Fruit fly (Drosophila melanogaster) whole organism, prepupa: Measurements from ENCODE around the gene Rga.

Experiments used
- Blimp-1 ChIP-seq: fragments of 200-800 bp; sonication (Bioruptor generic); optimal IDR thresholded peaks from 3 replicates; lab custom pipeline; 2017; ENCODE audit warnings: missing biosample characterization, missing genetic modification characterization, mild to moderate bottlenecking, moderate library complexity, missing genetic modification reagents
- CG10631 ChIP-seq: fragments of 200-800 bp; sonication (Bioruptor generic); optimal IDR thresholded peaks from 2 replicates; lab custom pipeline; 2016; ENCODE audit warnings: missing biosample characterization, missing genetic modification characterization
- CG10669 ChIP-seq: fragments of 200-800 bp; sonication (Bioruptor generic); optimal IDR thresholded peaks from 3 replicates; lab custom pipeline; 2018; ENCODE audit warnings: missing biosample characterization, mild to moderate bottlenecking, missing genetic modification characterization, moderate library complexity
- CG11294 ChIP-seq: fragments of 200-800 bp; sonication (Bioruptor generic); IDR thresholded peaks from 2 replicates; pipeline ENCODE4 v1.3.6; 2022; ENCODE audit warnings: missing biosample characterization, missing genetic modification characterization
- CG11762 ChIP-seq: fragments of 200-800 bp; sonication (Bioruptor generic); optimal IDR thresholded peaks from 3 replicates; lab custom pipeline; 2016; ENCODE audit warnings: missing biosample characterization, missing genetic modification characterization; ENCODE audit not compliant: insufficient read depth
- CG11902 ChIP-seq: fragments of 200-800 bp; sonication (Bioruptor generic); optimal IDR thresholded peaks from 3 replicates; lab custom pipeline; 2016; ENCODE audit warnings: missing biosample characterization, missing genetic modification characterization
- CG15336 ChIP-seq: fragments of 200-800 bp; sonication (Bioruptor generic); IDR thresholded peaks from 2 replicates; pipeline ENCODE4 v1.3.6; 2022; ENCODE audit warnings: missing biosample characterization, missing genetic modification characterization
- CG16779 ChIP-seq: fragments of 200-800 bp; sonication (Bioruptor generic); optimal IDR thresholded peaks from 3 replicates; lab custom pipeline; 2017; ENCODE audit warnings: missing biosample characterization, mild to moderate bottlenecking, missing genetic modification characterization
- CG3032 ChIP-seq: fragments of 200-800 bp; optimal IDR thresholded peaks from 2 replicates; lab custom pipeline; 2019; ENCODE audit warnings: missing biosample characterization, mild to moderate bottlenecking, missing genetic modification characterization, moderate library complexity
- CG31627 ChIP-seq: fragments of 200-800 bp; sonication (Bioruptor generic); optimal IDR thresholded peaks from 3 replicates; lab custom pipeline; 2016; ENCODE audit warnings: missing biosample characterization, missing genetic modification characterization
- CG32006 ChIP-seq: fragments of 200-800 bp; sonication (Bioruptor generic); optimal IDR thresholded peaks from 3 replicates; lab custom pipeline; 2017; ENCODE audit warnings: missing biosample characterization, mild to moderate bottlenecking, missing genetic modification characterization
- CG3919 ChIP-seq: fragments of 200-800 bp; sonication (Bioruptor generic); optimal IDR thresholded peaks from 3 replicates; lab custom pipeline; 2016; ENCODE audit warnings: missing biosample characterization, missing genetic modification characterization
- CG4318 ChIP-seq: fragments of 200-800 bp; sonication (Bioruptor generic); optimal IDR thresholded peaks from 3 replicates; lab custom pipeline; 2017; ENCODE audit warnings: missing biosample characterization, mild to moderate bottlenecking, missing genetic modification characterization
- CG6163 ChIP-seq: fragments of 200-800 bp; sonication (Bioruptor generic); IDR thresholded peaks from 3 replicates; pipeline ENCODE4 v1.3.6; 2022; ENCODE audit warnings: missing biosample characterization, missing genetic modification characterization
- CG6276 ChIP-seq: fragments of 200-800 bp; sonication (Bioruptor generic); optimal IDR thresholded peaks from 2 replicates; lab custom pipeline; 2017; ENCODE audit warnings: missing biosample characterization, mild to moderate bottlenecking, missing genetic modification characterization
- CG6792 ChIP-seq: fragments of 200-800 bp; sonication (Bioruptor generic); optimal IDR thresholded peaks from 3 replicates; lab custom pipeline; 2016; ENCODE audit warnings: missing biosample characterization, missing genetic modification characterization
- CG6808 ChIP-seq: fragments of 200-800 bp; sonication (Bioruptor generic); optimal IDR thresholded peaks from 3 replicates; lab custom pipeline; 2017; ENCODE audit warnings: missing biosample characterization, missing genetic modification characterization, mild to moderate bottlenecking, moderate library complexity, missing genetic modification reagents
- CG6854 ChIP-seq: fragments of 200-800 bp; sonication (Bioruptor generic); optimal IDR thresholded peaks from 2 replicates; lab custom pipeline; 2017; ENCODE audit warnings: missing biosample characterization, mild to moderate bottlenecking, missing genetic modification characterization
- CG8119 ChIP-seq: fragments of 200-800 bp; sonication (Bioruptor generic); IDR thresholded peaks from 3 replicates; pipeline ENCODE4 v1.3.6; 2022; ENCODE audit warnings: missing biosample characterization, missing genetic modification characterization
- CG8319 ChIP-seq: fragments of 200-800 bp; sonication (Bioruptor generic); optimal IDR thresholded peaks from 3 replicates; lab custom pipeline; 2016; ENCODE audit warnings: missing biosample characterization, missing genetic modification characterization
- CG8632 ChIP-seq: fragments of 200-800 bp; sonication (Bioruptor generic); optimal IDR thresholded peaks from 3 replicates; lab custom pipeline; 2016; ENCODE audit warnings: missing biosample characterization, missing genetic modification characterization
- CG9139 ChIP-seq: fragments of 200-800 bp; sonication (Bioruptor generic); optimal IDR thresholded peaks from 3 replicates; lab custom pipeline; 2017; ENCODE audit warnings: missing biosample characterization, mild to moderate bottlenecking, missing genetic modification characterization
- Eip75B ChIP-seq: fragments of 200-800 bp; sonication (Bioruptor generic); optimal IDR thresholded peaks from 3 replicates; lab custom pipeline; 2016; ENCODE audit warnings: missing biosample characterization, missing genetic modification characterization
- Eip78C ChIP-seq: fragments of 200-800 bp; sonication (Bioruptor generic); peaks from one replicate; lab custom pipeline; 2016; ENCODE audit warnings: missing biosample characterization, missing genetic modification characterization
- Eip93F ChIP-seq: fragments of 200-800 bp; sonication (Bioruptor generic); optimal IDR thresholded peaks from 2 replicates; lab custom pipeline; 2016; ENCODE audit warnings: missing biosample characterization, mild to moderate bottlenecking, missing genetic modification characterization
- Ets96B ChIP-seq: fragments of 200-800 bp; optimal IDR thresholded peaks from 2 replicates; lab custom pipeline; 2019; ENCODE audit warnings: missing biosample characterization, mild to moderate bottlenecking, missing genetic modification characterization, moderate library complexity
- Lpt ChIP-seq: fragments of 200-800 bp; sonication (Bioruptor generic); optimal IDR thresholded peaks from 3 replicates; lab custom pipeline; 2016; ENCODE audit warnings: missing biosample characterization, missing genetic modification characterization
- Sox102F ChIP-seq: fragments of 200-800 bp; sonication (Bioruptor generic); optimal IDR thresholded peaks from 2 replicates; lab custom pipeline; 2016; ENCODE audit warnings: missing biosample characterization, mild to moderate bottlenecking, missing genetic modification characterization
- acj6 ChIP-seq: fragments of 200-800 bp; sonication (Bioruptor generic); optimal IDR thresholded peaks from 3 replicates; lab custom pipeline; 2016; ENCODE audit warnings: missing biosample characterization, missing genetic modification characterization
- cyc ChIP-seq: fragments of 200-800 bp; sonication (Bioruptor generic); optimal IDR thresholded peaks from 3 replicates; lab custom pipeline; 2016; ENCODE audit warnings: missing biosample characterization, missing genetic modification characterization
- dac ChIP-seq: fragments of 200-800 bp; sonication (Bioruptor generic); optimal IDR thresholded peaks from 2 replicates; lab custom pipeline; 2017; ENCODE audit warnings: missing biosample characterization, mild to moderate bottlenecking, missing genetic modification characterization
- dsx ChIP-seq: fragments of 200-800 bp; optimal IDR thresholded peaks from 3 replicates; lab custom pipeline; 2019; ENCODE audit warnings: missing biosample characterization, mild to moderate bottlenecking, missing genetic modification characterization, moderate library complexity; ENCODE audit not compliant: poor library complexity, severe bottlenecking
- eg ChIP-seq: fragments of 200-800 bp; sonication (Bioruptor generic); IDR thresholded peaks from 3 replicates; pipeline ENCODE4 v1.3.6; 2022; ENCODE audit warnings: missing biosample characterization, missing genetic modification characterization
- esn ChIP-seq: fragments of 200-800 bp; sonication (Bioruptor generic); optimal IDR thresholded peaks from 2 replicates; lab custom pipeline; 2016; ENCODE audit warnings: missing biosample characterization, mild to moderate bottlenecking, missing genetic modification characterization, moderate library complexity
- fd59A ChIP-seq: fragments of 200-800 bp; sonication (Bioruptor generic); optimal IDR thresholded peaks from 2 replicates; lab custom pipeline; 2017; ENCODE audit warnings: missing biosample characterization, mild to moderate bottlenecking, missing genetic modification characterization, missing genetic modification reagents
- fd85E ChIP-seq: fragments of 200-800 bp; sonication (Bioruptor generic); optimal IDR thresholded peaks from 3 replicates; lab custom pipeline; 2016; ENCODE audit warnings: missing biosample characterization, missing genetic modification characterization
- fkh ChIP-seq: fragments of 200-800 bp; sonication (Bioruptor generic); optimal IDR thresholded peaks from 3 replicates; lab custom pipeline; 2017; ENCODE audit warnings: missing biosample characterization, mild to moderate bottlenecking, missing genetic modification characterization, moderate library complexity
- lz ChIP-seq: fragments of 200-800 bp; sonication (Bioruptor generic); optimal IDR thresholded peaks from 3 replicates; lab custom pipeline; 2016; ENCODE audit warnings: missing biosample characterization, missing genetic modification characterization
- net ChIP-seq: fragments of 200-800 bp; sonication (Bioruptor generic); optimal IDR thresholded peaks from 3 replicates; lab custom pipeline; 2016; ENCODE audit warnings: missing biosample characterization, missing genetic modification characterization
- pdm3 ChIP-seq: fragments of 200-800 bp; sonication (Bioruptor generic); optimal IDR thresholded peaks from 3 replicates; lab custom pipeline; 2016; ENCODE audit warnings: missing biosample characterization, missing genetic modification characterization
- salr ChIP-seq, 2 experiments: fragments of 200-800 bp; sonication (Bioruptor generic); optimal IDR thresholded peaks; 3 replicates each; lab custom pipeline; 2016 to 2018; ENCODE audit warnings: missing biosample characterization in 2 of 2, missing genetic modification characterization in 2 of 2, mild to moderate bottlenecking in 1 of 2
- spab ChIP-seq: fragments of 200-800 bp; sonication (Bioruptor generic); optimal IDR thresholded peaks from 2 replicates; lab custom pipeline; 2017; ENCODE audit warnings: missing biosample characterization, mild to moderate bottlenecking, missing genetic modification characterization, missing genetic modification reagents
- ss ChIP-seq, 2 experiments: fragments of 200-800 bp; sonication (Bioruptor generic); optimal IDR thresholded peaks; 2 replicates in 1 of 2; 3 replicates in 1 of 2; lab custom pipeline; 2017 to 2018; ENCODE audit warnings: mild to moderate bottlenecking in 2 of 2, missing biosample characterization in 2 of 2, missing genetic modification characterization in 2 of 2, moderate library complexity in 1 of 2
- vri ChIP-seq: fragments of 200-800 bp; sonication (Bioruptor generic); optimal IDR thresholded peaks from 3 replicates; lab custom pipeline; 2016; ENCODE audit warnings: missing biosample characterization, mild to moderate bottlenecking, missing genetic modification characterization

Rga gene

dm6 chr3R:5621714-5622405 lies 8.9 kb upstream of the Rga start (continued):
- TF ChIP-seq net (GFP tag; lab: Kevin White, UChicago) (peak; percentile 6), CG10631 (GFP tag; lab: Kevin White, UChicago) (no peak), Sox102F (GFP tag; lab: Kevin White, UChicago) (no peak), CG8632 (no peak), ss (GFP tag; optimal IDR thresholded peaks at IDR 0.05; lab: Kevin White, UChicago) (peak; percentile 85 to 86), CG9139 (GFP tag; lab: Kevin White, UChicago) (peak; percentile 69), Lpt (GFP tag; lab: Kevin White, UChicago) (no peak), fd85E (no peak), CG16779 (tag; lab: Kevin White, UChicago) (peak; percentile 22), Eip75B (GFP tag; lab: Kevin White, UChicago) (peak; percentile 19), salr (GFP tag; optimal IDR thresholded peaks at IDR 0.05; lab: Kevin White, UChicago) (no peak), CG6792 (GFP tag; lab: Kevin White, UChicago) (no peak), fkh (GFP tag; lab: Kevin White, UChicago) (no peak), CG32006 (GFP tag; lab: Kevin White, UChicago) (no peak), CG3032 (tag; lab: Kevin White, UChicago) (no peak), lz (GFP tag; lab: Kevin White, UChicago) (no peak), CG15336 (GFP tag; lab: Robert Waterston, UW) (peak; percentile 26; the same call in 1 of the 2 replicates), CG31627 (GFP tag; lab: Kevin White, UChicago) (no peak), Eip78C (GFP tag; lab: Kevin White, UChicago) (peak; percentile 70), pdm3 (GFP tag; lab: Kevin White, UChicago) (no peak), Blimp-1 (GFP tag; lab: Kevin White, UChicago) (no peak), Eip93F (GFP tag; lab: Kevin White, UChicago) (no peak), dac (GFP tag; lab: Kevin White, UChicago) (no peak), CG8319 (GFP tag; lab: Kevin White, UChicago) (no peak), vri (peak; percentile 72), CG4318 (no peak), dsx (GFP tag; lab: Kevin White, UChicago) (peak; percentile 70), CG3919 (GFP tag; lab: Kevin White, UChicago) (peak; percentile 28), CG10669 (GFP tag; lab: Kevin White, UChicago) (peak; percentile 25), Ets96B (no peak), CG6808 (GFP tag; lab: Kevin White, UChicago) (peak; percentile 65), CG6854 (GFP tag; lab: Kevin White, UChicago) (peak; percentile 46), CG8119 (GFP tag; lab: Robert Waterston, UW) (0 out of 3 replicates have a peak, but pooled peaks have one; percentile 25), CG6276 (GFP tag; lab: Kevin White, UChicago) (peak; percentile 67), CG11762 (no peak)

dm6 chr3R:5620387-5620956 lies 7.6 kb upstream of the Rga start:
- TF ChIP-seq CG8119 (GFP tag; lab: Robert Waterston, UW) (peak; percentile 60; the same call in 1 of the 3 replicates), vri (no peak), fkh (GFP tag; lab: Kevin White, UChicago) (peak; percentile 81), pdm3 (GFP tag; lab: Kevin White, UChicago) (peak; percentile 57), CG15336 (GFP tag; lab: Robert Waterston, UW) (no peak), CG11762 (peak; percentile 14), ss (GFP tag; optimal IDR thresholded peaks at IDR 0.05; lab: Kevin White, UChicago) (peak in 1 of 2 experiments; percentile 51), Ets96B (peak; percentile 55), fd59A (GFP tag; lab: Kevin White, UChicago) (peak; percentile 50), CG6276 (GFP tag; lab: Kevin White, UChicago) (peak; percentile 58), CG6792 (GFP tag; lab: Kevin White, UChicago) (peak; percentile 55), CG11294 (GFP tag; lab: Robert Waterston, UW) (no peak), CG3032 (tag; lab: Kevin White, UChicago) (peak; percentile 23), cyc (peak; percentile 70), CG6163 (GFP tag; lab: Robert Waterston, UW) (peak; percentile 76), spab (GFP tag; lab: Kevin White, UChicago) (peak; percentile 48), Eip93F (GFP tag; lab: Kevin White, UChicago) (no peak), CG10631 (GFP tag; lab: Kevin White, UChicago) (peak; percentile 60), eg (peak; percentile 65), CG16779 (tag; lab: Kevin White, UChicago) (peak; percentile 16), CG8632 (peak; percentile 65), net (GFP tag; lab: Kevin White, UChicago) (peak; percentile 73), CG11902 (GFP tag; lab: Kevin White, UChicago) (peak; percentile 57), Sox102F (GFP tag; lab: Kevin White, UChicago) (peak; percentile 61), esn (GFP tag; lab: Kevin White, UChicago) (peak; percentile 82), acj6 (peak; percentile 67), CG32006 (GFP tag; lab: Kevin White, UChicago) (peak; percentile 86)
